Worm (Caenorhabditis elegans): ENCODE measurements around the gene fbxa-142.
A peak's percentile ranks its signal among the peaks of the same experiment; 100 is the strongest.

Gene fbxa-142

DNA sequence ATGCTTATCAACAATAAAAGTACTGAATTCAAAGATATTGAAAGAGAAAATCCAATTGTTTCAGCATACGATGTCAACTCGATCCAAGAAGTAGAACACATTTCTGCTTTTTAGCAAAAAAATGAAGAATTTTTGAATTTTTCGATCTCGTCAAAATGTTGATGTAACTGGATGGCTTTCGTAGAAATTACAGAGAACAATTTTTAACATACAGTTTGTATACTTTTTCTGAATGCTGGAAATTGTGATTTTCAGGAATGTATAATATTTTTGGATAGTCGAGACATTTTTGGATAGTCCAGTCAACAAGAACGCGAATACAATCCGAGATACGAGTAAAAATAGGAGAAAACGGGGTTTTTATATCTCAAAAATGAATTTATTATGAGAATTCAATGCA lies 12.5 kb downstream of the fbxa-142 start, which contains the start of gene str-103 (continued):
- TF ChIP-seq ceh-63 (GFP tag; optimal IDR thresholded peaks at IDR 0.05) = no peak

DNA sequence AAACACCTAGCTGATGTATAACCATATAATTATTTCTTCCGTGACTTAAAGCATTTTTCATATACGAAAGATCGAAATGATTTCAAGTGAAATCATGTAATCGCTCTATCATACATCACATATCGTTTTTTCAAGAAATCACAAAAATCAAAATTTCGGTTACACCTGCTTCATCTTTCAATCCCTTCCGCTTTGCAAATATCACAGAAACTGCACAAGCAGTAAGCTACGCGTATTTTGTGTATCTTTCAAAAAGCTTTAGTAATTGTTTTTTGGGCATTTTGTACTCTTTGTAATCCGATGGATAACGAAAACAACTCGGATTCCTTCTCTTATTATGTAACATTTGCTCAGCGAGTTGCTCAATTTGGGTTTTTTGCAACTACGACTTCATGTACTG lies 15.8 kb downstream of the fbxa-142 start, which contains the start of gene str-25:
TSS of gene str-25 (plus strand) at position 301 of the 400 bp plus-strand sequence.
- TF ChIP-seq pqm-1 (tag; optimal IDR thresholded peaks at IDR 0.05) (no peak), aha-1 (tag; optimal IDR thresholded peaks at IDR 0.05) (no peak), skn-1 (tag; optimal IDR thresholded peaks at IDR 0.05) (no peak)

DNA sequence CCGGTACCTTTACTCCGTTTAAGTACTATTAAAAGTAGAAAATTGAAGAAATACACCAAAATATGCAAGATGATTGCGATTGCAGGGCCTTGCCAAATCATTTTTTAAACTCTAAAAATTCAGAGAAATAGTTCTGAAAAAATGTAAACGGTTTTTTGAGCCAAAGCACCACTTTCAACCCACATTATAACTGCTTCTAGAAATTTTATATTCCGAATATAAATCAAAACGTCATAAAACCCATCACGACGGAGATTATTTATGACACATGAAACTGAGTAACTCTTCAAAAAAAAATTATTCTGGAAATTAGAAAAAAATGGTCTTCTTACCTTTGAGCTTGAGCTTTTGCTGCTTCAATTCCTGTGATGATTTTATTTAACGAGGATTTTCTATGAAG lies 16.9 kb downstream of the fbxa-142 start, which contains the start of gene srxa-16:
TSS of gene srxa-16 (minus strand) at position 101 of the 400 bp plus-strand sequence.
- TF ChIP-seq jun-1 (tag; optimal IDR thresholded peaks at IDR 0.05) = no peak
- TF ChIP-seq nhr-85 (tag) = no peak
- no peak for TF ChIP-seq alr-1 (tag; optimal IDR thresholded peaks at IDR 0.05; ENCODE audit: borderline replicate concordance)

DNA sequence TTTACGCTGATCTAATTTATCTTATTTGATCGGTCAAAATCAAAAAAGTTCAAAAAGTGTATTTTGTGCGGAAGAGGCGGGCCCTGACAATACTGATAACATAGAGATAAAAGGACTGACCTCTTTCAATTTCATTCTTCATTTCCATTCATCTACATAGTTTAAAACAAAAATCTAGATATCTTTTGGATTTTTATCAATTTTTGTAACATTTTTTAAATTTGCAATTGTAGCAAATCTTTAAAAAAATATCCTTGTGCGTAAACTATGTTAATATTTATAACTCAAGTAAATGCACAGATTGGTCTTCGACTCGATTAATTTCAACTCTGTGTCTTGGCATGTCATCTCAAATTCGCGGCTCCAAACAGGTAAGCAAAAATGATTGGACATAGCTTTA lies 27.6 kb downstream of the fbxa-142 start, which contains the start of gene argk-1:
TSS of gene argk-1 (plus strand) at position 301 of the 400 bp plus-strand sequence.
- no peak for TF ChIP-seq dsc-1 (tag; optimal IDR thresholded peaks at IDR 0.05)
- TF ChIP-seq lin-14 (GFP tag; optimal IDR thresholded peaks at IDR 0.05) = no peak
- no peak for TF ChIP-seq mdl-1 (tag; optimal IDR thresholded peaks at IDR 0.05)
- TF ChIP-seq elt-3 (tag; optimal IDR thresholded peaks at IDR 0.05) = no peak
- TF ChIP-seq hlh-4 (tag; optimal IDR thresholded peaks at IDR 0.05) = no peak
- TF ChIP-seq tbx-2 (tag; optimal IDR thresholded peaks at IDR 0.05) = no peak
- no peak for TF ChIP-seq aha-1 (tag; optimal IDR thresholded peaks at IDR 0.05)
- no peak for TF ChIP-seq pax-3 (tag; optimal IDR thresholded peaks at IDR 0.05)
- no peak for TF ChIP-seq ceh-88 (GFP tag; IDR thresholded peaks at IDR 0.05)
- TF ChIP-seq F16B12.6 (tag; optimal IDR thresholded peaks at IDR 0.05) = no peak
- TF ChIP-seq pqm-1 (tag; optimal IDR thresholded peaks at IDR 0.05) = no peak
- TF ChIP-seq nhr-71 (tag; optimal IDR thresholded peaks at IDR 0.05) = no peak

DNA sequence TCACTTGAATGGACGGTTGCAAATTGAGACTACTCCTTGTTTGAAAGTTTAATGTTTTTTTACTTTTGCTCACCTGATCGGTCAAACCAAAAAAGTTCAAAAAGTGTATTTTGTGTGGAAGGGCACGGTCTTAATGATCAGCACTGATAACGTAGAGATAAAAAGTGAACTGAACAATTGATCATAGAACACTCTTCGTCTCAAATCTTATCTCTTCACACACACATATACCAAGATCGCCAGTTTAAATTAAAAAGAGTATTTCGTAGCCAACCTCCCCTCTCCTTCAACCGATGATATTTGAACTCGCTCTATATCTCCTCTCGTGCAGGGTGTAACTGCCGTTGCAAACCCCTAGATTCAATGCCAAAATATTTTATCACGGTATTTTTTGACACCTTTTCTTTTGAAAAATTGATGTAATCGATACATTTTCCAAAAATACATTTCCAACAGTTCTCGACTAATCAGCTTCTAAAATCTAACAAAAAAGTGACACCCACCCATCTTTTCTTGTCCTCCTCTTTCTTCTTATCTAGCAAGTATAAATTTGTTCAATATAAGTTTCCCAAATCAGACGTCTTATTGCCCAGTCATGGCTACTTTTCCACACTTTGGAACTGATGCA lies 30.9 kb downstream of the fbxa-142 start, which contains the start of gene cth-1:
TSS of gene cth-1 (plus strand) at position 578 of the 628 bp plus-strand sequence.
- TF ChIP-seq nhr-11 (tag; optimal IDR thresholded peaks at IDR 0.05) (no peak), zag-1 (tag; optimal IDR thresholded peaks at IDR 0.05) (no peak), fkh-4 (tag; optimal IDR thresholded peaks at IDR 0.05; ENCODE audit: borderline replicate concordance) (no peak), pag-3 (tag; optimal IDR thresholded peaks at IDR 0.05; ENCODE audit: borderline replicate concordance, insufficient read depth) (no peak), dpl-1 (GFP tag; optimal IDR thresholded peaks at IDR 0.05) (no peak), elt-2 (tag; optimal IDR thresholded peaks at IDR 0.05) (peak; percentile 49), xbp-1 (tag; optimal IDR thresholded peaks at IDR 0.05) (no peak), mep-1 (tag; optimal IDR thresholded peaks at IDR 0.05) (no peak), ztf-4 (tag; optimal IDR thresholded peaks at IDR 0.05) (no peak), hlh-17 (GFP tag; optimal IDR thresholded peaks at IDR 0.05; ENCODE audit: borderline replicate concordance) (no peak), ceh-90 (tag; optimal IDR thresholded peaks at IDR 0.05) (no peak), blmp-1 (tag; optimal IDR thresholded peaks at IDR 0.05) (no peak), nhr-237 (tag; optimal IDR thresholded peaks at IDR 0.05) (no peak), hpl-2 (GFP tag; optimal IDR thresholded peaks at IDR 0.05) (no peak), mef-2 (tag; optimal IDR thresholded peaks at IDR 0.05) (no peak), snpc-4 (tag; optimal IDR thresholded peaks at IDR 0.05) (no peak), unc-86 (tag; optimal IDR thresholded peaks at IDR 0.05) (no peak), mdl-1 (tag; optimal IDR thresholded peaks at IDR 0.05) (peak in 1 of 2 experiments; percentile 1), nhr-85 (tag) (peak; percentile 72), irx-1 (tag; optimal IDR thresholded peaks at IDR 0.05) (no peak), ceh-88 (GFP tag; IDR thresholded peaks at IDR 0.05) (no peak), egl-13 (tag; optimal IDR thresholded peaks at IDR 0.05) (no peak), lir-3 (tag; optimal IDR thresholded peaks at IDR 0.05; ENCODE audit: poor library complexity) (no peak), lsy-2 (tag; optimal IDR thresholded peaks at IDR 0.05) (no peak), nhr-28 (tag; optimal IDR thresholded peaks at IDR 0.05) (no peak), ets-5 (GFP tag; IDR thresholded peaks at IDR 0.05) (no peak), elt-3 (tag; optimal IDR thresholded peaks at IDR 0.05) (peak in 3 of 6 experiments; percentile 38 to 67 (median 46)), fos-1 (tag; optimal IDR thresholded peaks at IDR 0.05) (no peak), dsc-1 (tag; optimal IDR thresholded peaks at IDR 0.05) (no peak), egl-27 (tag; optimal IDR thresholded peaks at IDR 0.05) (no peak), mab-9 (GFP tag; IDR thresholded peaks at IDR 0.05) (no peak), lin-14 (GFP tag; optimal IDR thresholded peaks at IDR 0.05) (peak; percentile 14)
